Worm (Caenorhabditis elegans): ENCODE measurements around the gene gfat-1.

Gene gfat-1

DNA sequence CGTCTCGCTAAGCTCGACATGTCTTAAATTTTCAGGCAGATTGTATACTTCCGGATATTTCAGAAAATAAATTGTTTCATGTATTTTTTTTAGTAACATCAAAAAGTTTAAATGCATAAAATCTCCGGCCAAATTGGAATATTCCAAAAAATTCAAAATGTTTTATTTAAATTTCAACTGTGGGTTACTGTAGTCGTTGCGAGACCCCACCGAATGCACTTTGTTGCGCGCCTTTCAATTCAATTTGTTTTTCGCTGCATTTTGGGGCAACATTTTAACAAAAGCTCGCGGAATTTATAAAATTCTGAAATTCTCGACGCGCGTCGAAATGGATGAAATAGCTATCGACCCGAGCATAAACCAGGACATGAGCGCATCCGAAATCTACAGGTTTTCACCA is 22.3 kb downstream of the gfat-1 start, which contains the start of gene F54D5.2:
TSS of gene F54D5.2 (plus strand) at position 237 of the 400 bp plus-strand sequence.
- TF ChIP-seq tbx-7 (tag; optimal IDR thresholded peaks at IDR 0.05) (no peak), nfya-1 (tag; optimal IDR thresholded peaks at IDR 0.05) (no peak)

DNA sequence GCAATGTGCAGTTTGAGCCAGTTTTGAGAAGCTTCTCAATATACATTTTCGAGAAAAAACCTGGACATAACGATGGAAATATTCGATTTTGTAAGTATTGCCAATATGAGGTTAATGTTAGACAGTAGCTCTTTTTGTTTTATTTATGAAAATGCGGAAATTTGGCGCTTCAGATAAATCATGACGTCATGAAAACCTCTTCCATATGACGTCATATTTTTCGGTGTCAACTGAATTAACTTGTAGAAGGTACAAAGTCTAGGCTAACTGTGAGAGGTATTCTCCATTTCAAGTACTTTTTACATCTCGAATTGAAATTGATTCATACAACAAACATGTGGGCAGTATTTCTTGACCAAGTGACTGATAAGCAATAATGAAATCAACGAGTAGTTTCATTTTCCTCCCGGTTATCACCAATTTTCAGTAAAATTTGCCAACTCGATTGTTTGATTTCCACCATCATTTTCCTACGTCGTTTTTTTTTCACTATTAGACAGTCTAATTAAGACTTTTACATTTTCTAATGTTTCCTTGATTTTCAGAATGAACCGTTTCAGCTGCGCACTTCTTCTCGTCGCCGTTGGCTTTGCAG is 23.9 kb downstream of the gfat-1 start, which contains the start of gene F54D5.3:
TSS of gene F54D5.3 (plus strand) at position 546 of the 595 bp plus-strand sequence.
- TF ChIP-seq sox-2 (GFP tag; IDR thresholded peaks at IDR 0.05) (no peak), unc-55 (GFP tag; optimal IDR thresholded peaks at IDR 0.05) (no peak), ceh-6 (GFP tag; optimal IDR thresholded peaks at IDR 0.05) (no peak), ceh-18 (tag; optimal IDR thresholded peaks at IDR 0.05) (no peak), ceh-24 (tag; optimal IDR thresholded peaks at IDR 0.05) (no peak), pha-4 (tag; optimal IDR thresholded peaks at IDR 0.05) (no peak), npax-4 (tag; optimal IDR thresholded peaks at IDR 0.05) (no peak)

DNA sequence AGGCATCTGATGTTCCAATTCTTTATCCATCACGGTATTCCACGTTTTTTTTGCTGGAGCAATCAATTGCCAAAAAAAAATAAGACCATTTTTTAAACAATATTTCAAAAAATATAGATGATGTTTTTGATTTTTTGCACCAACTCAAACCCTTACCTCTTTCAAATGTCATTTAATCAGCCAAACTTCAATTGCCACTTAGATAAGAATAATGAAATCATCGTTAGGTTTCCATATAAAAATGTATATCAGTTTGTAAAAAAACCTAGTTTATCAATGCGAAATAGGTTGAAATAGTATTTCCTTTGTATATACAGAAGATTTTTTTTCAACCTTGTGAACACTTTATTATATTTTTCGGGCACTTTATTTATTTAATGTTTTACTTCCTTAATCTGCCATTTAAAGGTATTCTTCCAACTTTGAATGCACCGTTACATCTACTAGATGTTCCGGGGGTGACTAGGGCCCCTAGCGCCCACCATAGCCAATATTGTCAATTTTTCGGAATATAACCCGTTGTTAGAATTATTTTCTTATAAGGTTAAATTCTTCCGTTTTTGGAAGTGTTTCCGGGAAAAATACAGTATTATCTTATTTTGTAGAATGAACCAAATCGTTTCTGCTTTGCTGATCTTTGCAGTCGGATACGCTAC is 25.9 kb downstream of the gfat-1 start, which contains the start of the genes F54D5.23 and F54D5.4:
TSS of gene F54D5.23 (minus strand) at position 75 of the 656 bp plus-strand sequence.
TSS of gene F54D5.4 (plus strand) at position 606 of the 656 bp plus-strand sequence.
- no peak for TF ChIP-seq ceh-18 (tag; optimal IDR thresholded peaks at IDR 0.05)
- TF ChIP-seq pat-9 (tag; optimal IDR thresholded peaks at IDR 0.05) = no peak
- TF ChIP-seq ceh-31 (tag; optimal IDR thresholded peaks at IDR 0.05) = no peak
- no peak for TF ChIP-seq fkh-10 (GFP tag; optimal IDR thresholded peaks at IDR 0.05)
- no peak for TF ChIP-seq odd-2 (tag; optimal IDR thresholded peaks at IDR 0.05)
- TF ChIP-seq ceh-30 (tag; optimal IDR thresholded peaks at IDR 0.05) = no peak
- TF ChIP-seq ceh-14 (tag; optimal IDR thresholded peaks at IDR 0.05) = no peak
- TF ChIP-seq pag-3 (tag; optimal IDR thresholded peaks at IDR 0.05; ENCODE audit: borderline replicate concordance) = no peak
- no peak for TF ChIP-seq ceh-6 (GFP tag; optimal IDR thresholded peaks at IDR 0.05)
- TF ChIP-seq ref-2 (tag; optimal IDR thresholded peaks at IDR 0.05) = no peak
- TF ChIP-seq ceh-9 (tag; optimal IDR thresholded peaks at IDR 0.05) = no peak
- TF ChIP-seq nhr-11 (tag; optimal IDR thresholded peaks at IDR 0.05) = no peak
- TF ChIP-seq nfya-1 (tag; optimal IDR thresholded peaks at IDR 0.05) = no peak
- no peak for TF ChIP-seq pqm-1 (tag; optimal IDR thresholded peaks at IDR 0.05)

ce11 chrII:11568670-11569069 is 26.5 kb downstream of the gfat-1 start:
- TF ChIP-seq pqm-1 (tag; optimal IDR thresholded peaks at IDR 0.05) (no peak), dmd-4 (tag; optimal IDR thresholded peaks at IDR 0.05; ENCODE audit: borderline replicate concordance) (no peak), unc-3 (GFP tag; conservative IDR thresholded peaks at IDR 0.05) (no peak), unc-3 (tag; optimal IDR thresholded peaks at IDR 0.05) (no peak), hlh-6 (tag; optimal IDR thresholded peaks at IDR 0.05) (no peak), sdc-2 (tag; optimal IDR thresholded peaks at IDR 0.05) (no peak), ceh-9 (tag; optimal IDR thresholded peaks at IDR 0.05) (no peak), pha-2 (tag; optimal IDR thresholded peaks at IDR 0.05) (no peak), odd-2 (tag; optimal IDR thresholded peaks at IDR 0.05) (no peak), mec-3 (tag; optimal IDR thresholded peaks at IDR 0.05; ENCODE audit: borderline replicate concordance) (no peak), hlh-15 (tag; optimal IDR thresholded peaks at IDR 0.05) (no peak), ceh-14 (tag; optimal IDR thresholded peaks at IDR 0.05) (no peak), hlh-13 (GFP tag; optimal IDR thresholded peaks at IDR 0.05) (no peak), ceh-34 (tag; optimal IDR thresholded peaks at IDR 0.05) (no peak), ceh-19 (GFP tag; optimal IDR thresholded peaks at IDR 0.05) (no peak)

ce11 chrII:11566970-11567711 is 28.1 kb downstream of the gfat-1 start, which contains the start of gene F54D5.5:
Gene F54D5.5, minus strand, starts transcription at chrII:11567020.
- peak; percentile 66 for TF ChIP-seq ref-2 (tag; optimal IDR thresholded peaks at IDR 0.05)
- TF ChIP-seq hlh-15 (tag; optimal IDR thresholded peaks at IDR 0.05) = no peak
- TF ChIP-seq K02D7.2 (tag; optimal IDR thresholded peaks at IDR 0.05) = no peak
- no peak for TF ChIP-seq Y22D7AL.16 (tag; optimal IDR thresholded peaks at IDR 0.05)
- TF ChIP-seq C08G9.2 (tag; optimal IDR thresholded peaks at IDR 0.05) = no peak
- TF ChIP-seq fkh-6 (tag; optimal IDR thresholded peaks at IDR 0.05) = no peak
- no peak for TF ChIP-seq nhr-232 (tag; optimal IDR thresholded peaks at IDR 0.05)
- TF ChIP-seq elt-2 (tag; optimal IDR thresholded peaks at IDR 0.05) = no peak
- TF ChIP-seq sdc-2 (tag; optimal IDR thresholded peaks at IDR 0.05) = peak; percentile 34
- TF ChIP-seq eyg-1 (tag; optimal IDR thresholded peaks at IDR 0.05) = no peak
- no peak for TF ChIP-seq unc-55 (GFP tag; optimal IDR thresholded peaks at IDR 0.05)
- TF ChIP-seq K09A11.1 (tag; optimal IDR thresholded peaks at IDR 0.05; ENCODE audit: insufficient read depth) = no peak
- TF ChIP-seq dve-1 (tag; optimal IDR thresholded peaks at IDR 0.05) = no peak
- TF ChIP-seq ceh-14 (tag; optimal IDR thresholded peaks at IDR 0.05) = peak; percentile 76
- no peak for TF ChIP-seq zip-5 (tag; optimal IDR thresholded peaks at IDR 0.05)
- peak; percentile 68 for TF ChIP-seq ceh-34 (tag; optimal IDR thresholded peaks at IDR 0.05)
